Fruit fly (Drosophila melanogaster) S2 (cell line): ENCODE data around the gene CG17190.

Experiments used
- CG8478 ChIP-seq: fragments of >200 bp; optimal IDR thresholded peaks from 2 replicates; lab custom pipeline; 2018
- CTCF ChIP-seq, 2 experiments: fragments of >200 bp; optimal IDR thresholded peaks; 2 replicates each; lab custom pipeline; 2018

DNA sequence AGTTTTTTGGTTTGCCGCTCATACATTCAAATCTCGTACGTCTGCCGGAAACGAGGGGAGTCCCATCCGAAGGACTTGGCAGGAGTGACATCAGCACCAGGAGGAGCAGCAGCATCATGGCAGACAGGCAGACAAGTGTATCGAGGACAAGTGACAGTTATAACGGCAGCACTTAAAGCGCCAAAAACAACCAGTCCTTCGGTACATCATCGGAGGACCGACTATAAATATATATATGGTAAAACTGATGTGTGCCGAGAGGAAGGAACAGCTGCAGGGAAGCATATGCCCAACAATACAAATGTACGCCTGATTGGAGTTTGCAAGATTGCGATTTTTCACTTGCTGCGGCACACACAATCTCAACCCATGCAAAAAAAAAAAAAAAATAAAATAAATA is 44.6 kb downstream of the CG17190 start:
- TF ChIP-seq CG8478 (lab: Kevin White, UChicago) (no peak), CTCF (optimal IDR thresholded peaks at IDR 0.05; lab: Kevin White, UChicago) (no peak)
